Fruit fly (Drosophila melanogaster): ENCODE results near the gene Mesh1.

Mesh1 gene

DNA sequence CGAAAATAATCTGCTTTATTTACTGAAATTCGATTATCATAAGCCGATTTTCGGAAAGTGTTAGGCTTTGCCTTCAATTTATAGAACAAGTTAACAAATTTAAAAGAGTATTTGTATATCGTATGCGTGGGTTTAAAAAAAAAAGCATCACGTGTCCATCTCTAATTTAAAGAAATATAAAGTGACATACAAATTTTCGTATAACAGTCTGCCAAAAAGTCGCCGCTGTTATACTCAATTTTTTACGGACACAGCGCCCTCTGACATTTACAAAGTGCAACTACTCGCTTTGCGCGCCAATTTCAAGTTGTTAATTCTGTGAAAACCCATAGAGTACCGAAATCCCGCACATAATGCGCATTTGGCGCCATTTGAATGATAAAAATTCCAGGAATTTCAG, 49.1 kb upstream of the Mesh1 start (continued):
- TF ChIP-seq Stat92E (GFP tag; optimal IDR thresholded peaks at IDR 0.05) (peak in 1 of 3 experiments; percentile 52), MTF-1 (GFP tag; optimal IDR thresholded peaks at IDR 0.05; ENCODE audit: borderline replicate concordance) (peak; percentile 31), psq (GFP tag; optimal IDR thresholded peaks at IDR 0.05) (no peak), Sry-δ (GFP tag; optimal IDR thresholded peaks at IDR 0.05) (peak; percentile 62), her (GFP tag; optimal IDR thresholded peaks at IDR 0.05) (peak; percentile 3), tin (GFP tag; optimal IDR thresholded peaks at IDR 0.05) (peak; percentile 27)

DNA sequence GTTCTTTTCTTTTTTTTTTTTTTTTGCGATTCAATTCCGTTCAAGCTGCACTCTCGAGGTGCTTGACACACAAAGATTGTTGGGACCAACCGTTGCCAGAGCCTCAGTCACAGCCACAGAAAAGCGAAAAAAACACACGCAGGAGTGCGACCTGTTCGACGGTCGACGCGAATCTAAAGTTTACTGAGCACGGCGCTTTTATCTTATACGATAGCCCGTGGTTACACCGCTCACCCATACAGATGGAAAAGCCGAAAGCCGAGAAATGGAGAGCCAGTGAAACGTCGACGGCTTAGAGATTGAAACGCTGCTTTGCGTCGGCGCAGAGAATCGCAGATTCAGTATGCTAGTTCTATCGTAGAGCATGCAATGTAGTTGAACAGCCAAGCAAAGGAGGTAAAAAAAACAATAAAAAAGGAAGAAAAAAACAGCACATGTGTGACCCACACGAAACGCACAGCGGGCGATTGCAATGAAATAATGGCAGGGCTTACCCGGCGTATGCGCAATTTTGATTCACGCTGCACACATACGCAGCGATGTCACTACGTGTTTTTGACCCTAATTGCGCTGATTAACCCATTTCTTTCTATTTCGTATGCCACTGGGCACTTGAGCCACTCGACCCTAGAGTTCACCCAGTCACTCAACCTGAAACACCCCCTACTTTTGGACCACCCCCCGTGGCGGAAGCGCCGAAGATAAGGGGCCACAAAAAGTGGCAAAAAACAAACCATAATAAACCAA, 48.1 kb upstream of the Mesh1 start, which contains the start of gene SP1029:
Gene SP1029 (minus strand): TSS at position 180 of the 747 bp plus-strand sequence.
- TF ChIP-seq CG31441 (GFP tag; IDR thresholded peaks at IDR 0.05) (no peak), tx (GFP tag; optimal IDR thresholded peaks at IDR 0.05) (no peak), mld (GFP tag; IDR thresholded peaks at IDR 0.05; ENCODE audit: partially characterized antibody) (0 out of 3 replicates have a peak, but pooled peaks have one; percentile 20), tna (GFP tag; IDR thresholded peaks at IDR 0.05; ENCODE audit: partially characterized antibody) (no peak), cg (GFP tag; optimal IDR thresholded peaks at IDR 0.05) (peak; percentile 15), Sox100B (GFP tag; optimal IDR thresholded peaks at IDR 0.05) (no peak), CG1603 (tag; optimal IDR thresholded peaks at IDR 0.05) (no peak), Trl (optimal IDR thresholded peaks at IDR 0.05) (peak in 1 of 2 experiments; percentile 12), Trl (GFP tag; optimal IDR thresholded peaks at IDR 0.05) (no peak), ewg (GFP tag; optimal IDR thresholded peaks at IDR 0.05) (peak; percentile 24), CG7372 (GFP tag; IDR thresholded peaks at IDR 0.05) (peak; percentile 73; the same call in 1 of the 2 replicates), Med (GFP tag) (peak; percentile 51), Scr (GFP tag; IDR thresholded peaks at IDR 0.05; ENCODE audit: partially characterized antibody) (peak; percentile 21; the same call in 1 of the 2 replicates), Ets65A (GFP tag) (peak; percentile 39), Jarid2 (GFP tag; optimal IDR thresholded peaks at IDR 0.05) (peak; percentile 36), nom (GFP tag; optimal IDR thresholded peaks at IDR 0.05) (no peak), gcm2 (GFP tag; optimal IDR thresholded peaks at IDR 0.05) (no peak), Deaf1 (tag; optimal IDR thresholded peaks at IDR 0.05) (peak; percentile 76), bsh (GFP tag; optimal IDR thresholded peaks at IDR 0.05) (peak in 1 of 2 experiments; percentile 35), sqz (GFP tag; optimal IDR thresholded peaks at IDR 0.05) (no peak), Drgx (GFP tag; IDR thresholded peaks at IDR 0.05) (peak; percentile 36; the same call in 1 of the 2 replicates), Max (GFP tag; optimal IDR thresholded peaks at IDR 0.05) (no peak), chinmo (GFP tag; IDR thresholded peaks at IDR 0.05; ENCODE audit: partially characterized antibody) (0 out of 4 replicates have a peak, but pooled peaks have one; percentile 60), Optix (GFP tag; IDR thresholded peaks at IDR 0.05) (0 out of 3 replicates have a peak, but pooled peaks have one; percentile 12), CG7987 (GFP tag; optimal IDR thresholded peaks at IDR 0.05) (no peak), CG4854 (GFP tag; optimal IDR thresholded peaks at IDR 0.05) (no peak), CG13775 (GFP tag; optimal IDR thresholded peaks at IDR 0.05) (no peak), H15 (GFP tag; IDR thresholded peaks at IDR 0.05) (no peak)

- TF ChIP-seq NC2β (GFP tag; optimal IDR thresholded peaks at IDR 0.05) (no peak), Elba2 (GFP tag; optimal IDR thresholded peaks at IDR 0.05) (no peak), pros (GFP tag; optimal IDR thresholded peaks at IDR 0.05) (no peak), h (optimal IDR thresholded peaks at IDR 0.05) (no peak)
Measured at dm6 chr3R:29244727-29245126, 42.4 kb upstream of the Mesh1 start, which contains the start of gene CG31445. Gene CG31445 (minus strand): TSS chr3R:29244827.
